Worm (Caenorhabditis elegans): ENCODE measurements around the gene K10G4.3.

DNA sequence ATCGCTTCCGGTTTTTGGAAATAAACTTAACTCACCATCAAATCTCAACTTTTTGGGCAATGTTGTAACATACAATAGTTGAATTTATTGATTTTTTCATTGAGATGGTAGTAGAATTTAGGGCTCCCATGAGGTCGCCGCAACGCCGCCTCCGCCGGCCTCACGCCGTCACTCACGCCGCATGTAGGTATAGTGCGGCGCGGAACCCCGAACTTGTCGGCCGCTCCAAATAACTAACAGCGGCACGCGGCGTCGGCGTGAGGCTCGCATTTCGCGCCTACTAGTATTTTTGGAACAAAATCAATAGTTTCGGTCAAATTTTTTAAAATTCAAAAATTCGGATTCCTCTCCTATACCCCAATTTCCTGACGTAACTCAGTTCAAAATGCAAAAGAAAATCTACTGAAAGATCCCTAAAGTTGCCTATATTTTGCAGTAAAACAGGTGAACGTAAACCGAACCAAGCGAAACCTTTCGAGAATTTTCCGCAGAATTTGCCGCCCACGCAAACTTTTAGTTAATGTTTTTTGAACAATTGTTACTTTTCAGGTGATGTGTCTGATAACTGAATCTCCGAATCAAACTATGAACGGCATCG lies 13.3 kb downstream of the K10G4.3 start, which contains the start of gene Y61B8A.6:
- no peak for TF ChIP-seq ztf-4 (tag; optimal IDR thresholded peaks at IDR 0.05)
- no peak for TF ChIP-seq nhr-237 (tag; optimal IDR thresholded peaks at IDR 0.05)
- no peak for TF ChIP-seq mab-5 (tag; optimal IDR thresholded peaks at IDR 0.05)
- no peak for TF ChIP-seq unc-55 (GFP tag; optimal IDR thresholded peaks at IDR 0.05)
- TF ChIP-seq elt-1 (tag; optimal IDR thresholded peaks at IDR 0.05): no peak
- no peak for TF ChIP-seq crh-2 (tag; optimal IDR thresholded peaks at IDR 0.05)
- TF ChIP-seq ZK546.5 (tag; optimal IDR thresholded peaks at IDR 0.05): no peak
- no peak for TF ChIP-seq egl-27 (tag; optimal IDR thresholded peaks at IDR 0.05)
- no peak for TF ChIP-seq lin-39 (tag; optimal IDR thresholded peaks at IDR 0.05)
- no peak for TF ChIP-seq blmp-1 (tag; optimal IDR thresholded peaks at IDR 0.05; ENCODE audit: insufficient read depth)
- no peak for TF ChIP-seq aly-2 (tag; optimal IDR thresholded peaks at IDR 0.05)
- TF ChIP-seq unc-62 (GFP tag; optimal IDR thresholded peaks at IDR 0.05): no peak
- no peak for TF ChIP-seq skn-1 (tag; optimal IDR thresholded peaks at IDR 0.05)
- TF ChIP-seq nhr-11 (tag; optimal IDR thresholded peaks at IDR 0.05): no peak
